Fruit fly (Drosophila melanogaster): ENCODE measurements around the gene CG31089.

Gene CG31089

DNA sequence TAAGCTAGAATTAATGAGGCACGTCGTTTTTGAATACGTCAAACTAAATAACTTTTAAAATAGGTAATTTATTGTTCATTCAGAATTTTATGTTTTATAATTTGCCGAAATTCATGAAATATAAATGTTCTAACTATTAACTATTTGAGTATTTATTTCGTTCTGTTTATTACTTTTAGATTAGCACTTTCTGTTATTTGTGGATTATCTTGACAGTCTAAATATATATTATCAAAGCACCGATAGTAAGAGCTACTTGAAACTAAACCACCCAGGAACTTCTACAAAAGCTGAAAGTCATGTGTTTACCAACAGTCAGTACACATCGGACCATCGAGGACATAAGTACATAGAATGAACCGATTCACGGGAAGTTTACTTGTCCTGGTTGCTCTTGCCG lies at the start of gene CG31089:
Gene CG31089 (plus strand): TSS at position 301 of the 400 bp plus-strand sequence.
- TF ChIP-seq Dll (optimal IDR thresholded peaks at IDR 0.05) (no peak), EcR (GFP tag; optimal IDR thresholded peaks at IDR 0.05) (no peak), usp (GFP tag; optimal IDR thresholded peaks at IDR 0.05) (no peak), psq (optimal IDR thresholded peaks at IDR 0.05) (no peak), pan (optimal IDR thresholded peaks at IDR 0.05) (no peak), CG8478 (optimal IDR thresholded peaks at IDR 0.05) (no peak)

DNA sequence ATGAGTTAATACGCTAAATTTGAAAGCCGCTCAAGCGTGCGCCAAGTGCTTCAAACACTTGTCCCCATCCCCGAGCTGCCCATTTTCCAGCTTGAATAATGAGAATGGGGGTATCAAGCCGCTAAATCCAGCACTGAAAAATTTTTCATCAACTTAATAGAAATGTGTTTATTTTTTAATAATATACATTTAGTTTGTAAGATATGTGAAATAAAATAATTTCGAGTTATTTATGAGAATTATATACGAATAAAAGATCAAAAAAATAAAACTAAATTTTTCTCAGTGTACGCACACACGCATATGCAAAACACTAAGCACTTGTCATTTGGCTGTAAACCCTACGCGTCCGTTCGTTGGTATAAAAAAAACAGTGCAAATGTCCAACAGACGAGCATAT lies 47.6 kb upstream of the CG31089 start:
- no peak for TF ChIP-seq EcR (GFP tag; optimal IDR thresholded peaks at IDR 0.05)
- TF ChIP-seq pan (optimal IDR thresholded peaks at IDR 0.05) = no peak
- no peak for TF ChIP-seq Dll (optimal IDR thresholded peaks at IDR 0.05)
- no peak for TF ChIP-seq CG8478 (optimal IDR thresholded peaks at IDR 0.05)
- no peak for TF ChIP-seq psq (optimal IDR thresholded peaks at IDR 0.05)
- TF ChIP-seq usp (GFP tag; optimal IDR thresholded peaks at IDR 0.05) = no peak

DNA sequence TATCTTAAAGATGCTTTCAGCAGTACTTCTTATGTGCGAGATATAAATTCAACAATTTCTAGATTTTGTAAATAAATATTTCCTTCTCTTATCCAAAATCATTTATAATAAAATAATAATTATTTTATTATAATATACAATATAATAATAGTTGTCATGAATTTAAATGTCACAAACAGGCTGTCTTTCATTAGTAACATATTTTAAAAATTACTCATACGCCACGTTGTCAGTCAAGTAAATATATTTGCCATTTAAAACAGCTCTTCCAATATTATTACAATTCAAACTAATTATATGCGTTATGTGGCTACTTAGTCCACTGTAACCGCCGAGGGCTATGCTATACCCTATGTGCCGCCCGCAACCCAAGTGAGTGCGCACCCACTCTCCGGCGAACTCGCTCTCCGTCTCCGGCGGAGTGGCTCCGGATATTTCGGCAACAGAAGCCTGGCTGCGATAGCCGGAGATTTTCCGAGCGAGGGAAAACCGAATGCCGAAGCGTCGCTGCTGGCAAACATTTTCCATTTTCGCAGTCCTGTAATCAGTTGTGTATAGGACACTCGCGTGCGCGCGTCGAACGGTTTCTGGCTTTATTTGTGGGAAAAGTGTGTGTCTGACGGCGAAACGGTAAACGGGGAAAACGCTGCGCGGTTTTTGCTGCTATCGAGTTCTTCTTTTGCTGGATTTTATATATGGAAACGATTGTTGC lies 46.7 kb upstream of the CG31089 start, which contains the start of gene CG5890:
Gene CG5890 (plus strand): TSS at position 561 of the 712 bp plus-strand sequence.
- no peak for TF ChIP-seq CG8478 (optimal IDR thresholded peaks at IDR 0.05)
- no peak for TF ChIP-seq Dll (optimal IDR thresholded peaks at IDR 0.05)
- no peak for TF ChIP-seq psq (optimal IDR thresholded peaks at IDR 0.05)
- no peak for TF ChIP-seq usp (GFP tag; optimal IDR thresholded peaks at IDR 0.05)
- TF ChIP-seq pan (optimal IDR thresholded peaks at IDR 0.05) = no peak
- no peak for TF ChIP-seq EcR (GFP tag; optimal IDR thresholded peaks at IDR 0.05)

DNA sequence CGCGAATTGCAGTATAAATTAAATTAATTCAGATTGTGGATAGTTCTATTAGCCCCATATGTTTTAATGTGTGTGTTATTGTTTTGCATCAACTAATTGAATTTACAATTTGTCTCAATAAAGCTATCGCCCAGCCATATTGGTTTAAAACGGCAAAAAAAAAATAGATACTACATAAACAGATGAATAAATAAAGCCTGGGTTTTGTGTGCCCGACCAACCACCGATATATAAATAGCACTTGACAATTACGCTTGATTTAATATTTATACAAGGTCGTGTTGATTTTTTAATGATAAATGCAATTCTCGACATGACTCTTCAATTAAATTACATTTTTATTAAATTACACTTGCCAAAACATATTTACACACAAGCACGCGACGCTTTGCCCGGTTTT lies 32.1 kb upstream of the CG31089 start:
- TF ChIP-seq usp (GFP tag; optimal IDR thresholded peaks at IDR 0.05) (no peak), psq (optimal IDR thresholded peaks at IDR 0.05) (no peak), EcR (GFP tag; optimal IDR thresholded peaks at IDR 0.05) (no peak)

DNA sequence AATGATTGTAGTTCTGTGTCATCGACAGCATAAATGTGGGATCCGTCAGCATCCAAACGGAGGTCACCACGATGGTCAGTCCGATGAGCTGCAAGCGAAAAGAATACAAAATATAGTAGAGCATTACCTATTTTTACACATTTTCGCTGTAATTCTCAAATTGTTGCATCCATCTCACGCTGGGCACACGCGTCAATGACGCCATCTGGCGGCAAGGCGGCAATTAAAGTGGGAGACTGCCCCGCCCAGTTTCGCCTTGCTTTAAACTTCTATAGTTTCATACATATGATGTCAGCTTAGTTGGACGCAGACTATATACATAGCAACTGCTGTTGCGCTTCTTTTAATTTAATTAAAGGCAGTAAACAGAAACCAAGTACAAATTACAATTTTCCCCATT lies 25.8 kb upstream of the CG31089 start:
- no peak for TF ChIP-seq pan (optimal IDR thresholded peaks at IDR 0.05)
- TF ChIP-seq CG8478 (optimal IDR thresholded peaks at IDR 0.05) = no peak
- TF ChIP-seq usp (GFP tag; optimal IDR thresholded peaks at IDR 0.05) = no peak
- no peak for TF ChIP-seq psq (optimal IDR thresholded peaks at IDR 0.05)
- no peak for TF ChIP-seq Dll (optimal IDR thresholded peaks at IDR 0.05)
- no peak for TF ChIP-seq EcR (GFP tag; optimal IDR thresholded peaks at IDR 0.05)

DNA sequence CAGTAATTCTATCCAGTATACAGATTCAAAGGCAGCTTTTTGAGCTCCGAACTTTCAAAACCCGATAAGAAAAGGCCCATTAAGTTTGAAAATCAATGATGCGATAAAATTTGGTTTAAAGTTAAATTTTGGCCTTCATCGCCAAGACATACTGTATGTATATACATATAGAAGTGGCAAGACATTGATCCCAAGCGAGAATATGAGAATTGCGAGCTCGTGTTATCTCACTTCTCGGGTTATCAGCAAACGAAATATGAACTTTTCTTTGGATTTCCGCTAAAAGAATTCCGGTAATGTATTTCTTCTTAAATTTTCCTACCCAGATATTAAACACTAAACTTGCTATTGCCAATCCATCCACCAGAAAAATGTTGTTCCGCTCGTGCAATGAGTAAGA lies 25.4 kb upstream of the CG31089 start:
- TF ChIP-seq usp (GFP tag; optimal IDR thresholded peaks at IDR 0.05) (no peak), CG8478 (optimal IDR thresholded peaks at IDR 0.05) (no peak), EcR (GFP tag; optimal IDR thresholded peaks at IDR 0.05) (peak in 1 of 2 experiments; percentile 2)

DNA sequence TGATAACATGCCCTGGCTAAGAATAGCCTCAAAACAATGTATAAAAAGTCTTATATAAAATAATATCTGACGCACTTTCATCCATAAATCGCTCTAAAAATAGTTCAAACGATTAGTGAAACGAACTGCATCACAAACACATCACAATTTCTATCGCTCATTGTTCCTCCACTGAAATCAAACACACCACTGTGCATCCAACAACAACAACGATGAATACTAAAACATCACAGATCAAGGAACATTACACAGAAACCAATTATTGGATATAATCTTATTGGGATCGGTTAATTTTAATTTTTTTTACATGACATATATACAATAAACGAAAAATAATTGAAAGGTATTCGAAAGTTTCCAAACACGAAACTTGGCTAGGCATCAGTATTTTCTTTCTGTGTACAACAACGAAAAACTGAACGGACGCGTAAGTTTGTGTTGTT lies 23.1 kb upstream of the CG31089 start:
- TF ChIP-seq usp (GFP tag; optimal IDR thresholded peaks at IDR 0.05) = no peak
- no peak for TF ChIP-seq pan (optimal IDR thresholded peaks at IDR 0.05)
- TF ChIP-seq EcR (GFP tag; optimal IDR thresholded peaks at IDR 0.05) = no peak
- TF ChIP-seq Dll (optimal IDR thresholded peaks at IDR 0.05) = no peak
- no peak for TF ChIP-seq CG8478 (optimal IDR thresholded peaks at IDR 0.05)
- TF ChIP-seq psq (optimal IDR thresholded peaks at IDR 0.05) = no peak

DNA sequence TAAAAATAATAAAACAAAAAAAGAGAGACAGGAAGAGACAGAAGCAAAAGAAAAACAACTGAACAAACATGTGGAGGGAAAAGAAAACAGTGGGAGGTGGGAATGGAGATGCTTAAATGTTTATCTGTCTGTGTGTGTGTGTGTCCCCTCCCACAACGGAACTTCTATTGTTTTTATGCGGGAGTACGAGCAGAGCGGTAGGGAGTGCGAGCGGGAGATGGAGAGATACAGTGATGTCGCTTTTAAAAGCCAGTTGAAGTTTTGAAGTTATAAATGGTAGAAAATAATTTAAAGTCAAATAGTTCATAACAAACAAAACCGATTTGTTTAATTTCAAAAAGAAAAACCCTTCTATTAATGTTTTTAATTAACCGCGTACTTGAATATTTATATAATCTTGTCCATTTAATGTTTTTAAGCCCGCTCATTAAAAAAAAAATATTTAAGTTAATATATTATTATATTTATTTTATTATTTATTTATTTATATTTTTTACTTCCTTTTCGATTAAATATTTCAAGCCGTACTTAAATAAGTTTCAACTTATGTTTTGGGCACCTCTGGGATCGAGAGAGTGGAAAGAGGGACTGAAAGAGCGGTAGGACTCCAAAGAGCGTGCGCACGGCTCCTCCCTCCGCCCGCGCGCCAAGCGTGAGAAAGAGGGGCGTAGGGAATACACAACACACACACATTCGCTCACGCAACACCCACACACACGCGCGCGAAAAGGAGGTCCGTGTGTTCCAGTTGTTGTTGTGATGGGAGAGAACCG lies 22.1 kb upstream of the CG31089 start:
- no peak for TF ChIP-seq CG8478 (optimal IDR thresholded peaks at IDR 0.05)
- TF ChIP-seq EcR (GFP tag; optimal IDR thresholded peaks at IDR 0.05) = no peak
- no peak for TF ChIP-seq Dll (optimal IDR thresholded peaks at IDR 0.05)
- TF ChIP-seq usp (GFP tag; optimal IDR thresholded peaks at IDR 0.05) = no peak
- no peak for TF ChIP-seq psq (optimal IDR thresholded peaks at IDR 0.05)
- no peak for TF ChIP-seq pan (optimal IDR thresholded peaks at IDR 0.05)

DNA sequence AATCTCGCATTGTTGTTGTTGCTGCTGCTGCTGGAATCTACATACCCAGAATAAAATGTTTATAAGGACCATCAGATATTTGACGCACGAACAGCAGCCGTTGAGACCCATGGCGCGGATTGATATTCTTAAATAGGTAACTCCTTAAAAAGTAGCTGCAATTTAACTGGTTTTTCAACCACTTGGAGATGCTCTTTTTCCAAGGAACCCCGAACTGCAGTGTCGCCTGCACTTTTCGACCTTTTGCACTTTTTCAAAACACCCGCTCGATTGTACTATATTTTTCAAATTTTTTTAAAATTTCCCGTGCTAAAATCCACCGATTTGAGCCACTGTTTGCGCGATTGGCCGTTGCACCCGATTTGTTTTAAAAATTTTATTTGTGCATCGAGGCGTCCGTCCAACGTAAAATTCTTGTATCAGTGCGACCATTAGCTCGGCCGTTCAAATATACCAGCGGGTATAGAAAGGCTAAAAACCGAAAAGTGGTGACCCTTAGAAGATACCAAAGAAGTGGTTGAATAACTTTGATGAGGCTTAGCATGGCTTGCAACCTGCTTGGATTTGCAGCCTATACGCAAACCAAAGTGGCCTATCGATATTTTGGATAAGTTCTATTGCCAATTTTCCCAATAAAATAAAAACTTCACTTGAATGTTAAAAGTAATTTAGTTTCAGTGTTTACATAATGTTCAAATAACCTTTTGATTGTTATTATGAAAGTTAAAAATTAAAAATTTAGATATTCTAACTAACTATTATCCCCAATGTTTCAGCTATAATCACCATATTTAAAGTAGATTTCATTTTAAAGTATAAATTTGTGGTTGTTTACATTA lies 21.3 kb upstream of the CG31089 start, which contains the start of gene Tsp96F:
Gene Tsp96F (minus strand): TSS at position 457 of the 839 bp plus-strand sequence.
- no peak for TF ChIP-seq CG8478 (optimal IDR thresholded peaks at IDR 0.05)
- no peak for TF ChIP-seq pan (optimal IDR thresholded peaks at IDR 0.05)
- no peak for TF ChIP-seq Dll (optimal IDR thresholded peaks at IDR 0.05)
- TF ChIP-seq usp (GFP tag; optimal IDR thresholded peaks at IDR 0.05) = no peak
- TF ChIP-seq psq (optimal IDR thresholded peaks at IDR 0.05) = no peak
- no peak for TF ChIP-seq EcR (GFP tag; optimal IDR thresholded peaks at IDR 0.05)

DNA sequence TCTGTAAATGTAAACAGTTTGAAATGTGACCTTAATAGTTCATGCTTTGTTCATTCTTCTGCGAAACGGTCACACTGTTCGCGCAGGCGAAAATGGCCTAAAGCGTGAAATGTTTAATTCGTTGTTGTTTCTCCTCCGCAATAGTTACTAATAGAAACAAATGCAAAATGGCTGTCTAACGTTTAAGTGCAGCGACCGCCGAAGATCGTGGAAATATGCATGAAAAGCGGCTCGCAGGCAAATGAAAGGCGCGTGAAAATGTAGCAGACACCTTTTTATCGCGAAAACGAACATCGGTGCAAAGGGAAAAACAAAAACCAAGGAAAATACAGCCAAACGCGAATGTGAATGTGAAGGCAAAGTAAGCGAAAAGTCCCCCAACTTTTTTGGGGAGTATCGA lies 20.5 kb upstream of the CG31089 start, which contains the start of gene SppL:
Gene SppL (plus strand): TSS at position 70 of the 400 bp plus-strand sequence.
- no peak for TF ChIP-seq EcR (GFP tag; optimal IDR thresholded peaks at IDR 0.05)
- no peak for TF ChIP-seq psq (optimal IDR thresholded peaks at IDR 0.05)
- no peak for TF ChIP-seq pan (optimal IDR thresholded peaks at IDR 0.05)
- TF ChIP-seq usp (GFP tag; optimal IDR thresholded peaks at IDR 0.05) = no peak
- TF ChIP-seq CG8478 (optimal IDR thresholded peaks at IDR 0.05) = no peak
- no peak for TF ChIP-seq Dll (optimal IDR thresholded peaks at IDR 0.05)

DNA sequence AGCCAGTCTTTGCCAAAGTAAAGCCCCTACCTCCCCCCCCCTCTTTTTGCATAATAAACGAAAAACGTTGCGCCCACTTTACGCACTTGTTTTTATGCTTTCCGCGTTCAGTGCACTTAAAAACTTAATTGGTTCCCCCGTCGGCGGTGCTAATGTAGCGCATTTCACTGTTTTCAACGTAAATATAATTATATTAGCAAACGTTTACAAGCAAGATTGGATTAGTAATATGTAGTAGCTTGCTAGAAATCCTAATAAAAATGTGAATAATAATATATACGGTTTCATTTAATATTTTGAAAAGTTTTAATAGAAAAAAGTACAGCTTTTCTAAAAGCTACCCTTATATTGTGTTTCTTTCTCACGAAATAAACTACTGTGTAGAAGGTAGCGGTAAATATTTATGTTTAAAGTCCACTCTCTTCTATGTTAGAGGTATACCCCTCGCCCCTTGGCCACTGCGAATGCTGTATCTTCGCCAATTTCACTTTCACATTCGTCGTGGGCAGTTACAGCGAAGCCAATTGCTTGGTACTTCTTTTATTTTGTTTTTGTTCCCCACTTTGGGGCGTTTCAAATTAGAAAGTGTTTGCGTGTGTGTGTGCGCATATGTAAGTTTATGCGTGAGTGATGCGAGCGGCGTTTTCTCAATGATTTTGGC lies 19.7 kb upstream of the CG31089 start:
- TF ChIP-seq Dll (optimal IDR thresholded peaks at IDR 0.05) (no peak), usp (GFP tag; optimal IDR thresholded peaks at IDR 0.05) (no peak), CG8478 (optimal IDR thresholded peaks at IDR 0.05) (no peak), psq (optimal IDR thresholded peaks at IDR 0.05) (no peak), EcR (GFP tag; optimal IDR thresholded peaks at IDR 0.05) (no peak), pan (optimal IDR thresholded peaks at IDR 0.05) (no peak)
